Worm (Caenorhabditis elegans) whole organism, L2 larva: ENCODE results near the gene serp-1.1.

Source experiments
- ZK546.5 ChIP-seq: sonication (generic microtip); optimal IDR thresholded peaks from 2 replicates; lab custom pipeline; 2017; ENCODE audit warnings: missing biosample characterization, missing genetic modification characterization
- aly-2 ChIP-seq: fragments of 150-350 bp; optimal IDR thresholded peaks from 2 replicates; lab custom pipeline; 2014; ENCODE audit warnings: missing biosample characterization, missing genetic modification characterization
- ama-1 ChIP-seq: fragments of 150-350 bp; optimal IDR thresholded peaks from 2 replicates; lab custom pipeline; 2018; ENCODE audit warnings: inconsistent platforms
- ceh-82 ChIP-seq: fragments of 150-350 bp; optimal IDR thresholded peaks from 2 replicates; lab custom pipeline; 2014; ENCODE audit warnings: missing biosample characterization, missing genetic modification characterization
- lin-39 ChIP-seq: fragments of 150-350 bp; optimal IDR thresholded peaks from 2 replicates; lab custom pipeline; 2014; ENCODE audit warnings: missing biosample characterization, missing genetic modification reagents, missing genetic modification characterization
- mab-5 ChIP-seq: fragments of 150-350 bp; optimal IDR thresholded peaks from 2 replicates; lab custom pipeline; 2014; ENCODE audit warnings: missing biosample characterization, missing genetic modification characterization
- nhr-21 ChIP-seq: fragments of 150-350 bp; optimal IDR thresholded peaks from 2 replicates; lab custom pipeline; 2014; ENCODE audit warnings: missing biosample characterization, missing genetic modification characterization
- nhr-237 ChIP-seq: fragments of 150-350 bp; optimal IDR thresholded peaks from 2 replicates; lab custom pipeline; 2014; ENCODE audit warnings: missing biosample characterization, missing genetic modification characterization
- nhr-25 ChIP-seq: fragments of 150-350 bp; sonication (generic microtip); optimal IDR thresholded peaks from 3 replicates; lab custom pipeline; 2014; ENCODE audit warnings: missing biosample characterization, missing genetic modification characterization
- nhr-6 ChIP-seq: fragments of 150-350 bp; optimal IDR thresholded peaks from 2 replicates; lab custom pipeline; 2014; ENCODE audit warnings: missing biosample characterization, missing genetic modification characterization
- snpc-4 ChIP-seq: fragments of 150-350 bp; optimal IDR thresholded peaks from 2 replicates; lab custom pipeline; 2014; ENCODE audit warnings: missing biosample characterization, missing genetic modification characterization
- unc-39 ChIP-seq: fragments of 150-350 bp; optimal IDR thresholded peaks from 2 replicates; lab custom pipeline; 2014; ENCODE audit warnings: missing biosample characterization, missing genetic modification characterization
- unc-62 ChIP-seq: fragments of 150-350 bp; optimal IDR thresholded peaks from 2 replicates; lab custom pipeline; 2014; ENCODE audit warnings: missing biosample characterization, missing genetic modification reagents, missing genetic modification characterization

- TF ChIP-seq ZK546.5 (tag; lab: Kevin White, UChicago) (no peak), nhr-21 (tag; lab: Kevin White, UChicago) (no peak), ama-1 (lab: Kevin White, UChicago) (no peak), unc-39 (tag; lab: Kevin White, UChicago) (no peak), nhr-237 (tag; lab: Kevin White, UChicago) (no peak), nhr-6 (no peak), mab-5 (tag; lab: Kevin White, UChicago) (no peak), nhr-25 (tag; lab: Kevin White, UChicago) (no peak), aly-2 (no peak), snpc-4 (tag; lab: Kevin White, UChicago) (no peak), lin-39 (tag; lab: Kevin White, UChicago) (no peak), ceh-82 (tag; lab: Kevin White, UChicago) (no peak), unc-62 (GFP tag; lab: Kevin White, UChicago) (no peak)
Measured at ce11 chrX:15848867-15849266, 7.5 kb downstream of the serp-1.1 start.
